Fruit fly (Drosophila melanogaster) whole organism, embryonic: ENCODE data around the gene CG15927.

ENCODE experiments used
- Bdp1 ChIP-seq: fragments of 200-800 bp; sonication (Bioruptor generic); optimal IDR thresholded peaks from 3 replicates; lab custom pipeline; 2016; ENCODE audit warnings: missing biosample characterization, missing genetic modification characterization
- Bteb2 ChIP-seq: fragments of 200-800 bp; sonication (Bioruptor generic); optimal IDR thresholded peaks from 2 replicates; lab custom pipeline; 2016; ENCODE audit warnings: missing biosample characterization, missing genetic modification characterization
- CG10321 ChIP-seq: fragments of 200-800 bp; sonication (Bioruptor generic); IDR thresholded peaks from 2 replicates; pipeline ENCODE4 v1.3.6; 2022; ENCODE audit warnings: missing biosample characterization, missing genetic modification characterization
- CG10654 ChIP-seq: fragments of 200-800 bp; sonication (Bioruptor generic); optimal IDR thresholded peaks from 2 replicates; lab custom pipeline; 2016; ENCODE audit warnings: missing biosample characterization, missing genetic modification characterization
- CG11695 ChIP-seq: fragments of 200-800 bp; sonication (Bioruptor generic); IDR thresholded peaks from 3 replicates; pipeline ENCODE4 v1.3.6; 2022; ENCODE audit warnings: missing biosample characterization, missing genetic modification characterization
- CG12155 ChIP-seq: fragments of 200-800 bp; sonication (Bioruptor generic); optimal IDR thresholded peaks from 3 replicates; lab custom pipeline; 2016; ENCODE audit warnings: missing biosample characterization, missing genetic modification characterization
- CG12236 ChIP-seq: fragments of 200-800 bp; sonication (Bioruptor generic); optimal IDR thresholded peaks from 2 replicates; lab custom pipeline; 2016; ENCODE audit warnings: missing biosample characterization, missing genetic modification characterization
- CG12744 ChIP-seq: fragments of 200-800 bp; sonication (Bioruptor generic); optimal IDR thresholded peaks from 2 replicates; lab custom pipeline; 2016; ENCODE audit warnings: missing biosample characterization, missing genetic modification characterization
- CG1647 ChIP-seq: fragments of 200-800 bp; sonication (Bioruptor generic); optimal IDR thresholded peaks from 3 replicates; lab custom pipeline; 2016; ENCODE audit warnings: missing biosample characterization, missing genetic modification characterization
- CG16813 ChIP-seq: fragments of 200-800 bp; sonication (Bioruptor generic); IDR thresholded peaks from 3 replicates; pipeline ENCODE4 v1.3.6; 2022; ENCODE audit warnings: missing biosample characterization, missing genetic modification characterization; ENCODE audit not compliant: partially characterized antibody
- CG30403 ChIP-seq: fragments of 200-800 bp; sonication (Bioruptor generic); optimal IDR thresholded peaks from 3 replicates; lab custom pipeline; 2016; ENCODE audit warnings: missing biosample characterization, missing genetic modification characterization
- CG32767 ChIP-seq: fragments of 200-800 bp; sonication (Bioruptor generic); IDR thresholded peaks from 2 replicates; pipeline ENCODE4 v1.3.6; 2022; ENCODE audit warnings: missing biosample characterization, missing genetic modification characterization
- CG4404 ChIP-seq: fragments of 200-800 bp; sonication (Bioruptor generic); IDR thresholded peaks from 2 replicates; pipeline ENCODE4 v1.3.6; 2022; ENCODE audit warnings: missing biosample characterization, missing genetic modification characterization
- CG4707 ChIP-seq: fragments of 200-800 bp; sonication (Bioruptor generic); optimal IDR thresholded peaks from 2 replicates; lab custom pipeline; 2018; ENCODE audit warnings: missing biosample characterization, mild to moderate bottlenecking, missing genetic modification characterization, moderate library complexity
- CG4820 ChIP-seq: fragments of 200-800 bp; sonication (Bioruptor generic); optimal IDR thresholded peaks from 3 replicates; lab custom pipeline; 2016; ENCODE audit warnings: missing biosample characterization, missing genetic modification characterization
- CG5180 ChIP-seq: fragments of 200-800 bp; sonication (Bioruptor generic); optimal IDR thresholded peaks from 3 replicates; lab custom pipeline; 2017; ENCODE audit warnings: missing biosample characterization, missing genetic modification characterization, mild to moderate bottlenecking, moderate library complexity, missing genetic modification reagents
- CG6854 ChIP-seq: fragments of 200-800 bp; sonication (Bioruptor generic); optimal IDR thresholded peaks from 3 replicates; lab custom pipeline; 2017; ENCODE audit warnings: missing biosample characterization, mild to moderate bottlenecking, missing genetic modification characterization
- CG7372 ChIP-seq: fragments of 200-800 bp; sonication (Bioruptor generic); IDR thresholded peaks from 2 replicates; pipeline ENCODE4 v1.3.6; 2022; ENCODE audit warnings: missing biosample characterization, missing genetic modification characterization
- CG7963 ChIP-seq: fragments of 200-800 bp; sonication (Bioruptor generic); IDR thresholded peaks from 3 replicates; pipeline ENCODE4 v1.3.6; 2022; ENCODE audit warnings: missing biosample characterization, missing genetic modification characterization; ENCODE audit not compliant: partially characterized antibody
- CG8290 ChIP-seq, 3 experiments: fragments of 200-800 bp; sonication (Bioruptor generic); optimal IDR thresholded peaks; 2 replicates each; lab custom pipeline; 2016 to 2019; ENCODE audit warnings: missing biosample characterization in 3 of 3, missing genetic modification characterization in 3 of 3, mild to moderate bottlenecking in 2 of 3, moderate library complexity in 1 of 3
- Dip3 ChIP-seq: fragments of 200-800 bp; sonication (Bioruptor generic); optimal IDR thresholded peaks from 3 replicates; lab custom pipeline; 2016; ENCODE audit warnings: missing biosample characterization, missing genetic modification characterization
- Gsc ChIP-seq: fragments of 200-800 bp; sonication (Bioruptor generic); IDR thresholded peaks from 2 replicates; pipeline ENCODE4 v1.3.6; 2022; ENCODE audit warnings: missing biosample characterization, missing genetic modification characterization
- H15 ChIP-seq: fragments of 200-800 bp; sonication (Bioruptor generic); IDR thresholded peaks from 3 replicates; pipeline ENCODE4 v1.3.6; 2022; ENCODE audit warnings: missing biosample characterization, missing genetic modification characterization
- HHEX ChIP-seq: fragments of 200-800 bp; sonication (Bioruptor generic); optimal IDR thresholded peaks from 3 replicates; lab custom pipeline; 2017; ENCODE audit warnings: missing biosample characterization, mild to moderate bottlenecking, missing genetic modification characterization, missing genetic modification reagents
- Hey ChIP-seq: fragments of 200-800 bp; sonication (Bioruptor generic); optimal IDR thresholded peaks from 3 replicates; lab custom pipeline; 2018; ENCODE audit warnings: missing biosample characterization, mild to moderate bottlenecking, missing genetic modification characterization
- Kr ChIP-seq: fragments of 200-800 bp; sonication (Bioruptor generic); optimal IDR thresholded peaks from 2 replicates; lab custom pipeline; 2017; ENCODE audit warnings: missing biosample characterization, mild to moderate bottlenecking, missing genetic modification characterization
- NfI ChIP-seq: fragments of 200-800 bp; sonication (Bioruptor generic); optimal IDR thresholded peaks from 3 replicates; lab custom pipeline; 2018; ENCODE audit warnings: missing biosample characterization, mild to moderate bottlenecking, missing genetic modification characterization, moderate library complexity
- Ssrp ChIP-seq: fragments of 200-800 bp; sonication (Bioruptor generic); optimal IDR thresholded peaks from 2 replicates; lab custom pipeline; 2018; ENCODE audit warnings: missing biosample characterization, mild to moderate bottlenecking, missing genetic modification characterization, moderate library complexity
- Vsx1 ChIP-seq: fragments of 200-800 bp; sonication (Bioruptor generic); optimal IDR thresholded peaks from 2 replicates; lab custom pipeline; 2017; ENCODE audit warnings: missing biosample characterization, mild to moderate bottlenecking, missing genetic modification characterization, missing genetic modification reagents
- bab2 ChIP-seq: fragments of 200-800 bp; sonication (Bioruptor generic); optimal IDR thresholded peaks from 2 replicates; lab custom pipeline; 2016; ENCODE audit warnings: missing biosample characterization, missing genetic modification characterization
- dysf ChIP-seq: fragments of 200-800 bp; sonication (Bioruptor generic); IDR thresholded peaks from 3 replicates; pipeline ENCODE4 v1.3.6; 2022; ENCODE audit warnings: missing biosample characterization, missing genetic modification characterization
- ems ChIP-seq: fragments of 200-800 bp; sonication (Bioruptor generic); optimal IDR thresholded peaks from 3 replicates; lab custom pipeline; 2016; ENCODE audit warnings: missing biosample characterization, missing genetic modification characterization
- fd102C ChIP-seq: fragments of 200-800 bp; sonication (Bioruptor generic); optimal IDR thresholded peaks from 2 replicates; lab custom pipeline; 2018; ENCODE audit warnings: missing biosample characterization, mild to moderate bottlenecking, missing genetic modification characterization, moderate library complexity
- fd3F ChIP-seq: fragments of 200-800 bp; sonication (Bioruptor generic); optimal IDR thresholded peaks from 2 replicates; lab custom pipeline; 2018; ENCODE audit warnings: missing biosample characterization, mild to moderate bottlenecking, missing genetic modification characterization, moderate library complexity
- fd64A ChIP-seq: fragments of 200-800 bp; sonication (Bioruptor generic); optimal IDR thresholded peaks from 3 replicates; lab custom pipeline; 2018; ENCODE audit warnings: missing biosample characterization, mild to moderate bottlenecking, missing genetic modification characterization
- fru ChIP-seq: fragments of >200 bp; optimal IDR thresholded peaks from 2 replicates; lab custom pipeline; 2017
- gcm ChIP-seq: fragments of 200-800 bp; sonication (Bioruptor generic); optimal IDR thresholded peaks from 2 replicates; lab custom pipeline; 2019; ENCODE audit warnings: missing biosample characterization, mild to moderate bottlenecking, missing genetic modification characterization, moderate library complexity
- gt ChIP-seq: fragments of 200-800 bp; sonication (Bioruptor generic); IDR thresholded peaks from 2 replicates; pipeline ENCODE4 v1.3.6; 2022; ENCODE audit warnings: missing biosample characterization, missing genetic modification characterization
- hb ChIP-seq: fragments of 200-800 bp; sonication (Bioruptor generic); IDR thresholded peaks from 3 replicates; pipeline ENCODE4 v1.3.6; 2022; ENCODE audit warnings: missing biosample characterization, missing genetic modification characterization; ENCODE audit not compliant: partially characterized antibody
- kni ChIP-seq: fragments of 200-800 bp; sonication (Bioruptor generic); optimal IDR thresholded peaks from 3 replicates; lab custom pipeline; 2017; ENCODE audit warnings: mild to moderate bottlenecking, missing biosample characterization, missing genetic modification reagents, missing genetic modification characterization
- odd ChIP-seq: fragments of 200-800 bp; sonication (Bioruptor generic); optimal IDR thresholded peaks from 2 replicates; lab custom pipeline; 2017; ENCODE audit warnings: missing biosample characterization, mild to moderate bottlenecking, missing genetic modification characterization
- otp ChIP-seq: fragments of 200-800 bp; sonication (Bioruptor generic); IDR thresholded peaks from 3 replicates; pipeline ENCODE4, ENCODE4 v1.3.6; 2022; ENCODE audit warnings: missing biosample characterization, missing genetic modification characterization
- repo ChIP-seq: fragments of 200-800 bp; sonication (Bioruptor generic); optimal IDR thresholded peaks from 2 replicates; lab custom pipeline; 2016; ENCODE audit warnings: missing biosample characterization, missing genetic modification characterization
- salm ChIP-seq: fragments of 200-800 bp; sonication (Bioruptor generic); optimal IDR thresholded peaks from 2 replicates; lab custom pipeline; 2018; ENCODE audit warnings: missing biosample characterization, mild to moderate bottlenecking, missing genetic modification characterization
- sqz ChIP-seq: fragments of 200-800 bp; sonication (Bioruptor generic); optimal IDR thresholded peaks from 3 replicates; lab custom pipeline; 2018; ENCODE audit warnings: missing biosample characterization, mild to moderate bottlenecking, missing genetic modification characterization
- sr ChIP-seq: fragments of 200-800 bp; sonication (Bioruptor generic); IDR thresholded peaks from 3 replicates; pipeline ENCODE4 v1.3.6; 2022; ENCODE audit warnings: missing biosample characterization, missing genetic modification characterization
- tap ChIP-seq: fragments of 200-800 bp; optimal IDR thresholded peaks from 3 replicates; lab custom pipeline; 2019; ENCODE audit warnings: missing biosample characterization, mild to moderate bottlenecking, missing genetic modification characterization, moderate library complexity
- toy ChIP-seq: fragments of 200-800 bp; sonication (Bioruptor generic); IDR thresholded peaks from 2 replicates; pipeline ENCODE4 v1.3.6; 2022; ENCODE audit warnings: missing biosample characterization, missing genetic modification characterization
- usp ChIP-seq: fragments of >200 bp; optimal IDR thresholded peaks from 2 replicates; lab custom pipeline; 2017; ENCODE audit warnings: missing biosample characterization, missing genetic modification characterization
- vfl ChIP-seq: fragments of 200-800 bp; sonication (Bioruptor generic); optimal IDR thresholded peaks from 2 replicates; lab custom pipeline; 2016; ENCODE audit warnings: missing biosample characterization, missing genetic modification characterization
- wor ChIP-seq: fragments of 200-800 bp; sonication (Bioruptor generic); IDR thresholded peaks from 2 replicates; pipeline ENCODE4 v1.3.6; 2022; ENCODE audit warnings: missing biosample characterization, missing genetic modification characterization

The CG15927 gene

DNA sequence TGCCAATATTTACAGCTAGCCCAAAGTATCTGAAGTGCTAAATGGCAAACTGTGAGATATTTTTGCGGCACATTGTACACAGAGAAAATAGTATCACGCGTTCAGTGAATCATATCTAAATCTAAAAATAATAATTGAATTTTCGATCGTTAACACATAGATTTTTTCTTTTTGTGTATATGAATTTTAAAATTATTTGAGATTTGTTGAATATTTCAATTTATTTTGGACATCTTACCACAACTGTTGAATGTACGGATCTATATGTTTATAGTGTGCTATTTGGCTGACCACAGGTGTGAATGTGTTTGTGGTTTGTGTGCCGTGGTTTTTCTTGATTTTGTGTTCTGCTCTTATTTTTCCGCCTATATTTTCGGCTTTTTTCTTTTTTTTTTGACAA lies 15.2 kb downstream of the CG15927 start (continued):
- TF ChIP-seq CG10321 (no peak), Kr (GFP tag; lab: Kevin White, UChicago) (no peak), CG16813 (GFP tag; lab: Robert Waterston, UW) (no peak), CG7372 (GFP tag; lab: Robert Waterston, UW) (peak; percentile 63; the same call in 1 of the 2 replicates), CG10654 (peak; percentile 13), toy (GFP tag; lab: Robert Waterston, UW) (no peak), fd3F (GFP tag; lab: Kevin White, UChicago) (peak; percentile 24), fru (lab: Kevin White, UChicago) (no peak), CG32767 (GFP tag; lab: Robert Waterston, UW) (peak; percentile 34; the same call in 1 of the 2 replicates), otp (no peak), CG12236 (GFP tag; lab: Kevin White, UChicago) (no peak), salm (no peak), HHEX (GFP tag; lab: Kevin White, UChicago) (peak; percentile 68), ems (GFP tag; lab: Kevin White, UChicago) (peak; percentile 37), CG1647 (GFP tag; lab: Kevin White, UChicago) (no peak), CG12155 (GFP tag; lab: Kevin White, UChicago) (peak; percentile 67), Gsc (GFP tag; lab: Robert Waterston, UW) (no peak), kni (GFP tag; lab: Kevin White, UChicago) (no peak), odd (GFP tag; lab: Kevin White, UChicago) (peak; percentile 31), gcm (no peak), Dip3 (GFP tag; lab: Kevin White, UChicago) (peak; percentile 48), dysf (GFP tag; lab: Robert Waterston, UW) (peak; percentile 65; the same call in 2 of the 3 replicates), CG11695 (GFP tag; lab: Robert Waterston, UW) (peak; percentile 58; the same call in 2 of the 3 replicates), sr (GFP tag; lab: Robert Waterston, UW) (no peak), CG8290 (GFP tag; optimal IDR thresholded peaks at IDR 0.05; lab: Kevin White, UChicago) (no peak), CG8290 (tag; optimal IDR thresholded peaks at IDR 0.05; lab: Kevin White, UChicago) (no peak), CG30403 (GFP tag; lab: Kevin White, UChicago) (peak; percentile 68), sqz (no peak), CG4404 (GFP tag; lab: Robert Waterston, UW) (no peak), bab2 (peak; percentile 38), CG4820 (GFP tag; lab: Kevin White, UChicago) (peak; percentile 51), vfl (GFP tag; lab: Kevin White, UChicago) (no peak), wor (GFP tag; lab: Robert Waterston, UW) (0 out of 2 replicates have a peak, but pooled peaks have one; percentile 22), Vsx1 (no peak), Ssrp (tag; lab: Kevin White, UChicago) (peak; percentile 34), fd102C (no peak), NfI (GFP tag; lab: Kevin White, UChicago) (peak; percentile 55), CG7963 (no peak), Bdp1 (GFP tag; lab: Kevin White, UChicago) (no peak), CG6854 (GFP tag; lab: Kevin White, UChicago) (peak; percentile 55), Bteb2 (GFP tag; lab: Kevin White, UChicago) (no peak), hb (GFP tag; lab: Robert Waterston, UW) (no peak), gt (GFP tag; lab: Robert Waterston, UW) (no peak), CG12744 (no peak), CG5180 (GFP tag; lab: Kevin White, UChicago) (peak; percentile 3), H15 (GFP tag; lab: Robert Waterston, UW) (no peak), usp (no peak), Hey (tag; lab: Kevin White, UChicago) (no peak), tap (tag; lab: Kevin White, UChicago) (peak; percentile 2), repo (GFP tag; lab: Kevin White, UChicago) (no peak), CG4707 (GFP tag; lab: Kevin White, UChicago) (no peak), fd64A (no peak)
